Fruit fly (Drosophila melanogaster): Measurements from ENCODE around the gene CG14891.

DNA sequence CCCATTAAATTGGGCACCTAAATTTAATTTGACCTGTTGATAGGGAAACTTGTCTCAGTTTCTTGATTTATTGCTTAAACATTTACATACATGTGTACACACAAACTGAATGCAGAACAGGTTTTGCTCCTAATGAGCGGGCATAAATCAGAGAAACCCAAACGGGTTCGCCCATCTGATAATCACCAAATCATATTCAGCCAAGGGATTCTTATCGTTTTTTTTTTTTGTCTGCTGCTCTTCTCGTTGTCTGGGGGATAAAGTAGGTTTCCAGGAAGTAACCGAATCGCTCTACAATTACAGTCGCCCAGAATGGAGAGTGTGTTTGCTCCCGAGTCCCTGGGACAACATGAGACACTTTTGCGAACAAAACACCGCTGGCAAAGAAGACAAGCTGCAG lies 25.6 kb upstream of the CG14891 start:
- TF ChIP-seq z (GFP tag; IDR thresholded peaks at IDR 0.05), result no peak
- TF ChIP-seq zfh2 (GFP tag; optimal IDR thresholded peaks at IDR 0.05), result no peak
- no peak for TF ChIP-seq CG6254 (GFP tag; optimal IDR thresholded peaks at IDR 0.05)
- no peak for TF ChIP-seq Atf-2 (GFP tag; optimal IDR thresholded peaks at IDR 0.05)
- no peak for TF ChIP-seq corto (GFP tag; optimal IDR thresholded peaks at IDR 0.05)
- no peak for TF ChIP-seq CG32772 (GFP tag; IDR thresholded peaks at IDR 0.05)
- TF ChIP-seq pan (optimal IDR thresholded peaks at IDR 0.05), result no peak
- no peak for TF ChIP-seq pan (GFP tag; optimal IDR thresholded peaks at IDR 0.05 in 1 of 2, IDR thresholded peaks at IDR 0.05 in 1 of 2)
- no peak for TF ChIP-seq CG4820 (GFP tag; optimal IDR thresholded peaks at IDR 0.05)
- no peak for TF ChIP-seq CG5245 (GFP tag; optimal IDR thresholded peaks at IDR 0.05)
- TF ChIP-seq sd (tag; optimal IDR thresholded peaks at IDR 0.05), result no peak
- no peak for TF ChIP-seq CG6175 (GFP tag; IDR thresholded peaks at IDR 0.05)

Data from whole organism, embryonic.